Worm (Caenorhabditis elegans) whole organism, early embryonic: Measurements from ENCODE around the gene stdh-2.

ENCODE experiments used
- B0310.2 ChIP-seq: sonication (generic microtip); optimal IDR thresholded peaks from 2 replicates; lab custom pipeline; 2016; ENCODE audit warnings: mild to moderate bottlenecking, missing genetic modification characterization, missing compliant biosample characterization
- F13C5.2 ChIP-seq: sonication (generic microtip); optimal IDR thresholded peaks from 2 replicates; lab custom pipeline; 2017; ENCODE audit warnings: mild to moderate bottlenecking, missing genetic modification characterization, inconsistent platforms, missing compliant biosample characterization
- aly-1 ChIP-seq: sonication (generic microtip); optimal IDR thresholded peaks from 2 replicates; lab custom pipeline; 2016; ENCODE audit warnings: missing genetic modification characterization, missing compliant biosample characterization
- ama-1 ChIP-seq: fragments of 150-350 bp; optimal IDR thresholded peaks from 2 replicates; lab custom pipeline; 2014
- ceh-13 ChIP-seq: fragments of 200-800 bp; sonication (Bioruptor generic); optimal IDR thresholded peaks from 2 replicates; lab custom pipeline; 2018; ENCODE audit warnings: mild to moderate bottlenecking, missing genetic modification characterization, missing compliant biosample characterization
- ceh-36 ChIP-seq: sonication (generic microtip); optimal IDR thresholded peaks from 2 replicates; lab custom pipeline; 2016; ENCODE audit warnings: missing genetic modification characterization, inconsistent platforms, missing compliant biosample characterization
- ets-7 ChIP-seq: sonication (generic microtip); optimal IDR thresholded peaks from 2 replicates; lab custom pipeline; 2016; ENCODE audit warnings: missing genotype, missing genetic modification characterization, missing compliant biosample characterization
- hmbx-1 ChIP-seq: sonication (generic microtip); optimal IDR thresholded peaks from 2 replicates; lab custom pipeline; 2016; ENCODE audit warnings: mild to moderate bottlenecking, missing genetic modification characterization, missing compliant biosample characterization
- hnd-1 ChIP-seq: sonication (generic microtip); optimal IDR thresholded peaks from 2 replicates; lab custom pipeline; 2016; ENCODE audit warnings: missing genetic modification characterization, missing compliant biosample characterization
- pes-1 ChIP-seq: fragments of 200-800 bp; sonication (Bioruptor generic); IDR thresholded peaks from 2 replicates; pipeline ENCODE4 v1.3.6; 2022; ENCODE audit warnings: missing genetic modification reagents, missing genetic modification characterization, missing compliant biosample characterization
- sea-1 ChIP-seq: fragments of 200-800 bp; sonication (Bioruptor generic); conservative IDR thresholded peaks from 2 replicates; pipeline ENCODE4 v1.3.6; 2022; ENCODE audit warnings: missing genetic modification characterization, missing compliant biosample characterization
- tbx-11 ChIP-seq: fragments of 200-800 bp; sonication (Bioruptor generic); IDR thresholded peaks from 2 replicates; pipeline ENCODE4 v1.3.6; 2022; ENCODE audit warnings: missing genetic modification characterization, missing compliant biosample characterization
- tbx-37 ChIP-seq: fragments of 200-800 bp; sonication (Bioruptor generic); conservative IDR thresholded peaks from 2 replicates; pipeline ENCODE4 v1.3.6; 2022; ENCODE audit warnings: missing genetic modification reagents, missing genetic modification characterization, missing compliant biosample characterization

DNA sequence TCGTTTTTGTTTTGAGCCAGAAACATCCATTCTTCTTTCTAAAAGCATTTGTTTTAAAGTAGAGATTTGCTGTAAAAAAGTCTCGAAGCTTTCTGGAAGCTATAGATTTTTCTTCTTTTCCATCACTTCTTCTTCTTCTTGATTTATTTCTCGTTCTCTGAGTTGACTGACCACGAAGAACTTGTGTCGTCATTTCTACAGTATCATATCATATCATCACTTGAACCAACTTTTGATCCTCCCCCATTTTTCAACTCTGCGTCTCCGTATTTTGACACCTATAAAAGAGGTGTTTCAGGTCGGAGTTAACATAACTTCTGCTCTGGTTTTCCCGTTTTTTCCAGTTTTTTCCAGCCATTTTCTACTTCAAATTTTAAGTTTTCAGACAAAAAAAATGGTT is 9.6 kb upstream of the stdh-2 start, which contains the start of gene F11A5.9:
- TF ChIP-seq ama-1 (lab: Kevin White, UChicago) (no peak), B0310.2 (tag; lab: Kevin White, UChicago) (no peak), sea-1 (no peak), hnd-1 (tag; lab: Kevin White, UChicago) (no peak), ceh-13 (no peak), hmbx-1 (tag; lab: Kevin White, UChicago) (no peak), F13C5.2 (tag; lab: Kevin White, UChicago) (no peak), ceh-36 (no peak), pes-1 (GFP tag; lab: Robert Waterston, UW) (no peak), tbx-37 (no peak), tbx-11 (GFP tag; lab: Robert Waterston, UW) (no peak), ets-7 (tag; lab: Kevin White, UChicago) (no peak), aly-1 (tag; lab: Kevin White, UChicago) (no peak)
